Worm (Caenorhabditis elegans) whole organism, young adult: ENCODE data around the gene prk-1.

Source experiments
- B0261.1 ChIP-seq: sonication (generic microtip); optimal IDR thresholded peaks from 2 replicates; lab custom pipeline; 2016; ENCODE audit warnings: mild to moderate bottlenecking, missing genetic modification characterization, moderate library complexity, missing compliant biosample characterization
- B0336.3 ChIP-seq: fragments of 200-800 bp; sonication (Bioruptor generic); IDR thresholded peaks from 2 replicates; pipeline ENCODE4 v1.3.6; 2022; ENCODE audit warnings: missing genetic modification characterization, missing compliant biosample characterization
- C06A6.2 ChIP-seq: fragments of 200-800 bp; sonication (Bioruptor generic); conservative IDR thresholded peaks from 2 replicates; pipeline ENCODE4 v1.3.6; 2022; ENCODE audit warnings: missing genetic modification characterization, missing compliant biosample characterization
- D2030.7 ChIP-seq: fragments of 200-800 bp; sonication (Bioruptor generic); IDR thresholded peaks from 2 replicates; pipeline ENCODE4 v1.3.6; 2022; ENCODE audit warnings: missing genetic modification reagents, missing genetic modification characterization, missing compliant biosample characterization
- F22D6.2 ChIP-seq: sonication (generic microtip); optimal IDR thresholded peaks from 2 replicates; lab custom pipeline; 2016; ENCODE audit warnings: mild to moderate bottlenecking, missing genetic modification characterization, missing compliant biosample characterization
- F23B12.7 ChIP-seq: sonication (generic microtip); optimal IDR thresholded peaks from 2 replicates; lab custom pipeline; 2017; ENCODE audit warnings: missing genetic modification characterization, mild to moderate bottlenecking, missing compliant biosample characterization, antibody characterized with exemption, moderate library complexity; ENCODE audit not compliant: insufficient read depth
- F55B11.4 ChIP-seq: sonication (generic microtip); optimal IDR thresholded peaks from 2 replicates; lab custom pipeline; 2016; ENCODE audit warnings: missing compliant biosample characterization, missing genetic modification characterization, borderline replicate concordance; ENCODE audit not compliant: insufficient read depth
- F57C9.4 ChIP-seq: sonication (generic microtip); optimal IDR thresholded peaks from 2 replicates; lab custom pipeline; 2017; ENCODE audit warnings: mild to moderate bottlenecking, missing genetic modification characterization, missing compliant biosample characterization
- K12H6.12 ChIP-seq: fragments of 200-800 bp; sonication (Bioruptor generic); optimal IDR thresholded peaks from 2 replicates; lab custom pipeline; 2018; ENCODE audit warnings: mild to moderate bottlenecking, missing genetic modification characterization, missing compliant biosample characterization
- Y53F4B.3 ChIP-seq: fragments of 200-800 bp; sonication (Bioruptor generic); IDR thresholded peaks from 2 replicates; pipeline ENCODE4 v1.3.6; 2022; ENCODE audit warnings: missing genetic modification reagents, missing genetic modification characterization, missing compliant biosample characterization
- Y67H2A.10 ChIP-seq: fragments of 200-800 bp; sonication (Bioruptor generic); conservative IDR thresholded peaks from 2 replicates; pipeline ENCODE4 v1.3.6; 2022; ENCODE audit warnings: missing genetic modification reagents, missing genetic modification characterization, missing compliant biosample characterization
- ama-1 ChIP-seq, 3 experiments: fragments of 150-350 bp in 1 of 3; sonication (generic microtip) in 2 of 3; optimal IDR thresholded peaks; 2 replicates each; lab custom pipeline; 2014 to 2018; ENCODE audit warnings: missing biosample characterization in 2 of 3, missing genetic modification characterization in 2 of 3, missing genetic modification reagents in 2 of 3
- aptf-2 ChIP-seq: fragments of 200-800 bp; sonication (Bioruptor generic); conservative IDR thresholded peaks from 2 replicates; pipeline ENCODE4 v1.3.6; 2022; ENCODE audit warnings: missing genetic modification reagents, missing genetic modification characterization, missing compliant biosample characterization
- attf-3 ChIP-seq: fragments of 200-800 bp; sonication (Bioruptor generic); conservative IDR thresholded peaks from 2 replicates; pipeline ENCODE4 v1.3.6; 2022; ENCODE audit warnings: missing genetic modification reagents, missing genetic modification characterization, missing compliant biosample characterization
- attf-6 ChIP-seq: fragments of 200-800 bp; sonication (Bioruptor generic); IDR thresholded peaks from 2 replicates; pipeline ENCODE4 v1.3.6; 2022; ENCODE audit warnings: missing genetic modification reagents, missing genetic modification characterization, missing compliant biosample characterization
- ccch-3 ChIP-seq: fragments of 200-800 bp; sonication (Bioruptor generic); optimal IDR thresholded peaks from 2 replicates; lab custom pipeline; 2018; ENCODE audit warnings: mild to moderate bottlenecking, missing genetic modification characterization, missing compliant biosample characterization
- cebp-1 ChIP-seq, 2 experiments: fragments of 200-800 bp in 1 of 2; sonication (Bioruptor generic) in 1 of 2; sonication (generic microtip) in 1 of 2; IDR thresholded peaks in 1 of 2; optimal IDR thresholded peaks in 1 of 2; 2 replicates each; pipeline versions ENCODE4 v1.3.6 to Lab custom; 2017 to 2022; ENCODE audit warnings: missing compliant biosample characterization in 2 of 2, missing genetic modification characterization in 2 of 2, mild to moderate bottlenecking in 1 of 2, missing genetic modification reagents in 1 of 2, moderate library complexity in 1 of 2
- ceh-27 ChIP-seq: fragments of 200-800 bp; sonication (Bioruptor generic); optimal IDR thresholded peaks from 2 replicates; lab custom pipeline; 2018; ENCODE audit warnings: mild to moderate bottlenecking, missing genetic modification characterization, moderate library complexity, missing compliant biosample characterization
- ceh-40 ChIP-seq: fragments of 200-800 bp; sonication (Bioruptor generic); IDR thresholded peaks from 2 replicates; pipeline ENCODE4 v1.3.6; 2022; ENCODE audit warnings: missing genetic modification characterization, missing compliant biosample characterization
- ceh-91 ChIP-seq: fragments of 200-800 bp; sonication (Bioruptor generic); IDR thresholded peaks from 2 replicates; pipeline ENCODE4 v1.3.6; 2022; ENCODE audit warnings: missing genetic modification reagents, missing genetic modification characterization, missing compliant biosample characterization
- dpff-1 ChIP-seq: sonication (generic microtip); optimal IDR thresholded peaks from 2 replicates; lab custom pipeline; 2017; ENCODE audit warnings: mild to moderate bottlenecking, missing genetic modification characterization, missing compliant biosample characterization
- dpl-1 ChIP-seq: fragments of 150-350 bp; optimal IDR thresholded peaks from 2 replicates; lab custom pipeline; 2014; ENCODE audit warnings: missing biosample characterization, missing genetic modification reagents, missing genetic modification characterization
- efl-1 ChIP-seq: fragments of 150-350 bp; optimal IDR thresholded peaks from 2 replicates; lab custom pipeline; 2014; ENCODE audit warnings: missing biosample characterization, missing genetic modification reagents, missing genetic modification characterization
- egl-18 ChIP-seq: fragments of 200-800 bp; sonication (Bioruptor generic); IDR thresholded peaks from 2 replicates; pipeline ENCODE4 v1.3.6; 2022; ENCODE audit warnings: missing genetic modification reagents, missing genetic modification characterization, missing compliant biosample characterization
- fkh-3 ChIP-seq: sonication (generic microtip); optimal IDR thresholded peaks from 2 replicates; lab custom pipeline; 2016; ENCODE audit warnings: mild to moderate bottlenecking, missing genetic modification characterization, missing compliant biosample characterization
- gei-17 ChIP-seq: fragments of 200-800 bp; sonication (Bioruptor generic); optimal IDR thresholded peaks from 2 replicates; lab custom pipeline; 2018; ENCODE audit warnings: mild to moderate bottlenecking, missing genetic modification characterization, missing compliant biosample characterization
- let-526 ChIP-seq: fragments of 200-800 bp; sonication (Bioruptor generic); IDR thresholded peaks from 2 replicates; pipeline ENCODE4 v1.3.6; 2022; ENCODE audit warnings: missing genetic modification reagents, missing genetic modification characterization, missing compliant biosample characterization
- lin-54 ChIP-seq: fragments of 200-800 bp; sonication (Bioruptor generic); optimal IDR thresholded peaks from 2 replicates; lab custom pipeline; 2018; ENCODE audit warnings: mild to moderate bottlenecking, missing genetic modification characterization, missing compliant biosample characterization
- lsl-1 ChIP-seq: fragments of 200-800 bp; sonication (Bioruptor generic); optimal IDR thresholded peaks from 2 replicates; lab custom pipeline; 2018; ENCODE audit warnings: mild to moderate bottlenecking, missing genetic modification characterization, moderate library complexity, missing compliant biosample characterization
- madf-3 ChIP-seq: fragments of 200-800 bp; sonication (Bioruptor generic); IDR thresholded peaks from 2 replicates; pipeline ENCODE4 v1.3.6; 2022; ENCODE audit warnings: missing genetic modification reagents, missing genetic modification characterization, missing compliant biosample characterization
- madf-6 ChIP-seq: fragments of 200-800 bp; sonication (Bioruptor generic); IDR thresholded peaks from 2 replicates; pipeline ENCODE4 v1.3.6; 2022; ENCODE audit warnings: missing genetic modification reagents, missing genetic modification characterization, missing compliant biosample characterization
- madf-8 ChIP-seq: fragments of 200-800 bp; sonication (Bioruptor generic); conservative IDR thresholded peaks from 2 replicates; pipeline ENCODE4 v1.3.6; 2022; ENCODE audit warnings: missing genetic modification reagents, missing genetic modification characterization, missing compliant biosample characterization
- mes-4 ChIP-seq: sonication (generic microtip); optimal IDR thresholded peaks from 2 replicates; lab custom pipeline; 2016; ENCODE audit warnings: missing genotype, missing genetic modification characterization, missing compliant biosample characterization
- mxl-1 ChIP-seq: sonication (generic microtip); optimal IDR thresholded peaks from 2 replicates; lab custom pipeline; 2016; ENCODE audit warnings: missing genetic modification characterization, missing compliant biosample characterization
- nfya-1 ChIP-seq: sonication (generic microtip); optimal IDR thresholded peaks from 2 replicates; lab custom pipeline; 2017; ENCODE audit warnings: antibody characterized with exemption, missing compliant biosample characterization, missing genetic modification characterization, borderline replicate concordance; ENCODE audit not compliant: insufficient read depth
- nhr-90 ChIP-seq: sonication (generic microtip); optimal IDR thresholded peaks from 2 replicates; lab custom pipeline; 2016; ENCODE audit warnings: missing genotype, mild to moderate bottlenecking, missing genetic modification characterization, missing compliant biosample characterization
- sea-2 ChIP-seq: fragments of 200-800 bp; sonication (Bioruptor generic); IDR thresholded peaks from 2 replicates; pipeline ENCODE4 v1.3.6; 2022; ENCODE audit warnings: missing genetic modification characterization, missing compliant biosample characterization
- snpc-1.3 ChIP-seq: sonication (generic microtip); optimal IDR thresholded peaks from 2 replicates; lab custom pipeline; 2017; ENCODE audit warnings: missing genetic modification characterization, mild to moderate bottlenecking, missing compliant biosample characterization, antibody characterized with exemption, moderate library complexity, missing genotype, missing genetic modification reagents; ENCODE audit not compliant: insufficient read depth
- unc-130 ChIP-seq: sonication (generic microtip); optimal IDR thresholded peaks from 2 replicates; lab custom pipeline; 2016; ENCODE audit warnings: missing genetic modification reagents, missing genetic modification characterization, missing compliant biosample characterization
- unc-62 ChIP-seq: fragments of 150-350 bp; optimal IDR thresholded peaks from 2 replicates; lab custom pipeline; 2014; ENCODE audit warnings: missing biosample characterization, missing genetic modification reagents, missing genetic modification characterization
- ztf-26 ChIP-seq: sonication (generic microtip); optimal IDR thresholded peaks from 2 replicates; lab custom pipeline; 2017; ENCODE audit warnings: missing genetic modification characterization, missing compliant biosample characterization

The prk-1 gene

DNA sequence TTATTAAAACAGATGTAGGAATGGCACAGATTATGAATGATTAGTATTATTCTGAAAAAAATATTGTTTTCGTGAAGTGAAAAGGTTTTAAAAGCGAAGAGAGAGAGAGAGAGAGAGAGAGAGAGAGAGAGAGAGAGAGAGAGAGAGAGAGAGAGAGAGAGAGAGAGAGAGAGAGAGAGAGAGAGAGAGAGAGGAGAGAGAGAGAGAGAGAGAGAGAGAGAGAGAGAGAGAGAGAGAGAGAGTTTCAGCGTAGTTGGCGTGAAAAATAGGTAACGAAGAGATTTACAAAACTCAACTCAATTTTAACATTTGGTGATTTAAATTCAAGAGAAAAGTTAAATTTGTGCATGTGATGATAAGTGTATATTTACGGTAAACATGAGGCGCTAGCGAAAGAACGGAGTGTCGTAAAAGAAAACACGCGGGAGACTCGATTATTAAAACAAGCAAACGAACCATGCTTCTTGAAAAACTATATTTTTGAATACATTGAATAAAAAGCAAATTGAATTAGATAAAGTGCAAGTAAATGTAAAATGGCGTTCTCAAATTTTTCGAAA lies 21.8 kb upstream of the prk-1 start, which contains the start of gene panl-2 (continued):
- peak; percentile 88 for TF ChIP-seq attf-3
- TF ChIP-seq F23B12.7 (tag; lab: Kevin White, UChicago) = no peak
- TF ChIP-seq F55B11.4 (tag; lab: Kevin White, UChicago) = no peak

DNA sequence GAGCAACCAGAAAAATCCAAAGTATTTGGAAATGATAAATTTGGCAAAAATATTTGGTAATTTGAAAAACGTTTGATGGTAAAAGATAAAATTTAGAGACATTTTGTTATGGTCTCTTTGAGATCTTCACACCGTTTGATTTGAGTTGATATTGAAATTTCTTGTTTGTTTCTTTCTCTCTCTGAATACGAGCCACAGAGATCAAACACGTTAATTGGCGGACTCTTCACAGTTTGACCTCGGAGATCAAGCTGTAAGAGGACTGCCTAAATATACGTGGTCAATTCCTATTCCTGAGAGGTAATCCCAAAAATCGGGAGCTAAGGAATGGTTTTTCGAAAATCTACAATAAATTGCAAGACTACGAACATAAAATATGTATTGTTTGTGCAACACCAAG lies 21.3 kb upstream of the prk-1 start:
- no peak for TF ChIP-seq dpff-1 (tag; lab: Kevin White, UChicago)
- TF ChIP-seq madf-6 (GFP tag; lab: Robert Waterston, UW) = peak; percentile 71
- TF ChIP-seq madf-8 (GFP tag; lab: Robert Waterston, UW) = 0 out of 2 replicates have a peak, but pooled peaks have one; percentile 6
- peak; percentile 55 for TF ChIP-seq efl-1 (GFP tag; lab: Kevin White, UChicago)

DNA sequence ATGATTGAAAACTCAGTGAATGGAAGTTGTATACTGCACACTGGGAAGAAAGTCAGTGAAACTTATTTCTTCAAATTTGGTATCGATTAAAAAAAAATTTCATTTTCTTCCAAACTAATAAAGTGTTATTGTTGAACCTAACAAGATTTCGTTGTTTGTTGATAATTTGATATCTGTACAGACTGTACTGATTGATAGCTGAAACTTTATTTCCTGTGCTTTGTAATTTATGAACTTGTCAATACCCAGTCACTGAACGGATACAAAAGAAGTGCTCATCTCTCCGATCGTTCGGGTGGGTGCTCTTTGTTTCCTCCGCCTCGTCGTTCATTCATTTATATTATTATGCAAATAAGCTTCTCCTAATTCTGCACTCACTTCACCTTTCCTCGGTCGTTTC lies 20.9 kb upstream of the prk-1 start, which contains the start of gene F31E3.12:
Gene F31E3.12, plus strand, starts transcription at position 301 of the 400 bp plus-strand sequence.
- TF ChIP-seq let-526 (GFP tag; lab: Robert Waterston, UW) = no peak
- no peak for TF ChIP-seq dpl-1 (GFP tag; lab: Kevin White, UChicago)
- no peak for TF ChIP-seq egl-18

DNA sequence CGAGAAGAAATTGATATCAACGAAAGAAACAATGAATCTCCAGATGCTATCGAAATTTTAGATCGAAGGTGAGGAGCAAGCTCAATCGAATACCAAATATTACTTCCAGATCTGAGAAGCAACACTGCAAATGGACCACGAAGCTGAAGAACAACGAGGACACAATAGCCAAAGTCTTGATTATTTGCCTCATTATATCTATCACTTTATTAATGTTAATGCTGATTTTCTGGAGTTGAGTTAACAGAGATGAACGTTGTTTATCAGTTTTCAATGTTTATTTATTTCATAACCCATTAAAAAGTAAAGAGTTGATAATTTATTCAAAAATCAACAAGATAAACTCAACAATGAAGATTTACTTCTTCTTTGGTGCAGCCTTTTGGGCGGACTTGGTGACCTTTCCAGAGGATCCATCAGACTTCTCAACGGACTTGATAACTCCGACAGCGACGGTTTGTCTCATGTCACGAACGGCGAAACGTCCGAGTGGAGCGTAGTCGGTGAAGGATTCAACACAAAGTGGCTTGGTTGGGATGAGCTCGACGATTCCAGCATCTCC lies 20.1 kb upstream of the prk-1 start:
- TF ChIP-seq F57C9.4 (tag; lab: Kevin White, UChicago) (no peak), ceh-27 (GFP tag; lab: Kevin White, UChicago) (no peak), madf-3 (GFP tag; lab: Robert Waterston, UW) (peak; percentile 82), F22D6.2 (tag; lab: Kevin White, UChicago) (no peak), ceh-40 (no peak), efl-1 (GFP tag; lab: Kevin White, UChicago) (peak; percentile 31), nhr-90 (tag; lab: Kevin White, UChicago) (no peak), ceh-91 (GFP tag; lab: Robert Waterston, UW) (no peak), lsl-1 (peak; percentile 74), B0261.1 (tag; lab: Kevin White, UChicago) (no peak), sea-2 (GFP tag; lab: Robert Waterston, UW) (no peak), mxl-1 (no peak), K12H6.12 (no peak), lin-54 (peak; percentile 80), Y53F4B.3 (0 out of 2 replicates have a peak, but pooled peaks have one; percentile 18), unc-62 (no peak), D2030.7 (GFP tag; lab: Robert Waterston, UW) (peak; percentile 67), C06A6.2 (GFP tag; lab: Robert Waterston, UW) (no peak), fkh-3 (tag; lab: Kevin White, UChicago) (no peak), cebp-1 (GFP tag; IDR thresholded peaks at IDR 0.05; lab: Robert Waterston, UW) (no peak), cebp-1 (tag; optimal IDR thresholded peaks at IDR 0.05; lab: Kevin White, UChicago) (peak; percentile 51), mes-4 (tag; lab: Kevin White, UChicago) (no peak), gei-17 (no peak), attf-6 (GFP tag; lab: Robert Waterston, UW) (peak; percentile 84), nfya-1 (no peak), Y67H2A.10 (GFP tag; lab: Robert Waterston, UW) (no peak), snpc-1.3 (tag; lab: Kevin White, UChicago) (peak; percentile 92), unc-130 (GFP tag; lab: Kevin White, UChicago) (peak; percentile 82), aptf-2 (GFP tag; lab: Robert Waterston, UW) (no peak), ama-1 (optimal IDR thresholded peaks at IDR 0.05; lab: Kevin White, UChicago) (no peak), ama-1 (GFP tag; optimal IDR thresholded peaks at IDR 0.05; lab: Kevin White, UChicago) (peak in 1 of 2 experiments; percentile 84), F55B11.4 (tag; lab: Kevin White, UChicago) (no peak), ztf-26 (no peak), B0336.3 (GFP tag; lab: Robert Waterston, UW) (peak; percentile 92), ccch-3 (GFP tag; lab: Kevin White, UChicago) (no peak)
